Worm (Caenorhabditis elegans): ENCODE data around the gene swip-10.

DNA sequence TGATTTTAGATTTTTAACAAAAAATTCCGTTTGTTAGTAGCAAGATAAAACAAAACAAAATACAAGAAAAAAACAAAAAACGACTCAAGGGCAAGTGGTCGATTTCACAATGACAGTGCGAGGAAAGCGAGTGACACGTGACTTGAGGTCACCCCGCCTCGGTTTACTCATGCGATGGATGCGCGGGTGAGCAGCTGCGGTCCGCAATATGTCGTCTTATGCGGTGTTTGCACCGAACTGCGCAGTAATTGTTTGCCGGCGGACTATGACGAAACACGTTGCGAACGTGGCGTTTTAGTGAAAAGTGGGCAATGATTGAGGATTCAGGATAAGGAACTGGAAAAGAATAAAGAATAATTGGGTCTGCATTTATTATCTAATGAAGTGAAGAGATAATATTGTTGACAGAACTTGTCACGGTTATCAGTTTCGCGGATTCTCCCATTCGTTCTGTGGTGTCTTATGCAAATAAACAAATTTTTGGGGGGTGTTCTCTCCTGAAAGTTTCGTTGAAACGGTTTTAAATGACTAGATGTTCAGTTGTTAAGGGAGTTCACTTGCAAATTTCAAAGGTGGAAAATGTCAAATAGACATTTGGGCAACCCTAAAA, 46.6 kb downstream of the swip-10 start:
- TF ChIP-seq nhr-11 (tag; optimal IDR thresholded peaks at IDR 0.05) (no peak), nhr-23 (tag; optimal IDR thresholded peaks at IDR 0.05) (peak; percentile 71), nhr-237 (tag; optimal IDR thresholded peaks at IDR 0.05) (no peak), skn-1 (tag; optimal IDR thresholded peaks at IDR 0.05) (peak; percentile 41), ceh-82 (tag; optimal IDR thresholded peaks at IDR 0.05) (no peak), unc-62 (GFP tag; optimal IDR thresholded peaks at IDR 0.05) (no peak), tbx-2 (tag; optimal IDR thresholded peaks at IDR 0.05) (peak; percentile 26)
